Worm (Caenorhabditis elegans): ENCODE measurements around the gene F22F7.12.

ce11 chrV:2192117-2192516 is 47.8 kb upstream of the F22F7.12 start, which contains the start of gene nhr-13:
- no peak for TF ChIP-seq ama-1 (optimal IDR thresholded peaks at IDR 0.05)
- no peak for TF ChIP-seq lin-15B (tag; optimal IDR thresholded peaks at IDR 0.05)
- no peak for TF ChIP-seq sea-2 (GFP tag; optimal IDR thresholded peaks at IDR 0.05)
- TF ChIP-seq lin-39 (tag; optimal IDR thresholded peaks at IDR 0.05): no peak
- no peak for TF ChIP-seq mdl-1 (tag; optimal IDR thresholded peaks at IDR 0.05)
- TF ChIP-seq jun-1 (tag; optimal IDR thresholded peaks at IDR 0.05): no peak
- TF ChIP-seq snpc-4 (tag; optimal IDR thresholded peaks at IDR 0.05): no peak
- no peak for TF ChIP-seq tbx-2 (tag; optimal IDR thresholded peaks at IDR 0.05)
- no peak for TF ChIP-seq nhr-77 (tag; optimal IDR thresholded peaks at IDR 0.05)
- no peak for TF ChIP-seq ztf-4 (tag; optimal IDR thresholded peaks at IDR 0.05)
- no peak for TF ChIP-seq nhr-28 (tag; optimal IDR thresholded peaks at IDR 0.05)
- TF ChIP-seq daf-12 (tag; optimal IDR thresholded peaks at IDR 0.05): no peak
- no peak for TF ChIP-seq nhr-23 (tag; optimal IDR thresholded peaks at IDR 0.05)
- TF ChIP-seq nhr-11 (tag; optimal IDR thresholded peaks at IDR 0.05): no peak
